Worm (Caenorhabditis elegans) whole organism, L1 larva: ENCODE data around the gene cyb-2.1.
A peak's percentile ranks its signal among the peaks of the same experiment; 100 is the strongest.

ENCODE experiments used
- C04F5.9 ChIP-seq: sonication (generic microtip); optimal IDR thresholded peaks from 2 replicates; lab custom pipeline; 2016; ENCODE audit warnings: missing genetic modification characterization, missing compliant biosample characterization
- C16A3.4 ChIP-seq: fragments of 150-350 bp; optimal IDR thresholded peaks from 2 replicates; lab custom pipeline; 2014; ENCODE audit warnings: missing biosample characterization, missing genetic modification characterization
- C34B4.2 ChIP-seq: sonication (generic microtip); optimal IDR thresholded peaks from 2 replicates; lab custom pipeline; 2017; ENCODE audit warnings: mild to moderate bottlenecking, missing genetic modification characterization, missing compliant biosample characterization
- aha-1 ChIP-seq: fragments of 150-350 bp; optimal IDR thresholded peaks from 2 replicates; lab custom pipeline; 2014; ENCODE audit warnings: missing biosample characterization, missing genetic modification characterization
- alr-1 ChIP-seq: fragments of 200-800 bp; sonication (Bioruptor generic); optimal IDR thresholded peaks from 2 replicates; lab custom pipeline; 2018; ENCODE audit warnings: borderline replicate concordance, mild to moderate bottlenecking, missing genetic modification characterization, missing compliant biosample characterization
- ama-1 ChIP-seq: fragments of 150-350 bp; optimal IDR thresholded peaks from 2 replicates; lab custom pipeline; 2014
- blmp-1 ChIP-seq: fragments of 150-350 bp; optimal IDR thresholded peaks from 2 replicates; lab custom pipeline; 2014; ENCODE audit warnings: missing biosample characterization, missing genetic modification characterization
- ceh-82 ChIP-seq, 3 experiments: fragments of 150-350 bp in 1 of 3; sonication (generic microtip) in 2 of 3; optimal IDR thresholded peaks; 2 replicates each; lab custom pipeline; 2014 to 2017; ENCODE audit warnings: missing biosample characterization in 3 of 3, missing genetic modification characterization in 3 of 3
- ceh-88 ChIP-seq: fragments of 200-800 bp; sonication (Bioruptor generic); IDR thresholded peaks from 2 replicates; pipeline ENCODE4 v1.3.6; 2022; ENCODE audit warnings: missing genetic modification characterization, missing compliant biosample characterization
- ceh-90 ChIP-seq: sonication (generic microtip); optimal IDR thresholded peaks from 2 replicates; lab custom pipeline; 2016; ENCODE audit warnings: missing genetic modification characterization, missing compliant biosample characterization
- dsc-1 ChIP-seq: sonication (generic microtip); optimal IDR thresholded peaks from 2 replicates; lab custom pipeline; 2016; ENCODE audit warnings: mild to moderate bottlenecking, missing genetic modification characterization, missing compliant biosample characterization
- efl-1 ChIP-seq, 4 experiments: fragments of 150-350 bp; optimal IDR thresholded peaks in 3 of 4; peaks in 1 of 4; 1 replicate in 1 of 4; 2 replicates in 3 of 4; lab custom pipeline; 2014; ENCODE audit warnings: missing biosample characterization in 2 of 4, missing genetic modification characterization in 2 of 4, missing genetic modification reagents in 2 of 4
- efl-3 ChIP-seq: fragments of 200-800 bp; sonication (Bioruptor generic); optimal IDR thresholded peaks from 2 replicates; lab custom pipeline; 2018; ENCODE audit warnings: mild to moderate bottlenecking, missing genetic modification characterization, missing compliant biosample characterization
- elt-2 ChIP-seq: sonication (generic microtip); optimal IDR thresholded peaks from 2 replicates; lab custom pipeline; 2016; ENCODE audit warnings: missing genetic modification characterization, mild to moderate bottlenecking, inconsistent platforms, missing compliant biosample characterization, missing genetic modification reagents
- elt-3 ChIP-seq, 6 experiments: fragments of 150-350 bp in 1 of 6; sonication (generic microtip); optimal IDR thresholded peaks; 2 replicates each; lab custom pipeline; 2017 to 2018; ENCODE audit warnings: missing biosample characterization in 6 of 6, missing genetic modification characterization in 6 of 6, inconsistent platforms in 1 of 6
- fkh-4 ChIP-seq: sonication (generic microtip); optimal IDR thresholded peaks from 2 replicates; lab custom pipeline; 2016; ENCODE audit warnings: missing compliant biosample characterization, missing genetic modification characterization, borderline replicate concordance
- fkh-8 ChIP-seq: sonication (generic microtip); optimal IDR thresholded peaks from 2 replicates; lab custom pipeline; 2016; ENCODE audit warnings: mild to moderate bottlenecking, missing genetic modification characterization, missing compliant biosample characterization
- fos-1 ChIP-seq: fragments of 150-350 bp; optimal IDR thresholded peaks from 2 replicates; lab custom pipeline; 2014; ENCODE audit warnings: missing biosample characterization, missing genetic modification characterization
- hlh-4 ChIP-seq: sonication (generic microtip); optimal IDR thresholded peaks from 2 replicates; lab custom pipeline; 2016; ENCODE audit warnings: mild to moderate bottlenecking, missing genetic modification characterization, missing compliant biosample characterization
- jun-1 ChIP-seq: fragments of 150-350 bp; optimal IDR thresholded peaks from 2 replicates; lab custom pipeline; 2014; ENCODE audit warnings: missing biosample characterization, missing genetic modification reagents, missing genetic modification characterization
- lin-14 ChIP-seq: fragments of 200-800 bp; sonication (Bioruptor generic); optimal IDR thresholded peaks from 2 replicates; lab custom pipeline; 2018; ENCODE audit warnings: mild to moderate bottlenecking, missing genetic modification characterization, moderate library complexity, missing compliant biosample characterization
- lin-15B ChIP-seq: fragments of 150-350 bp; sonication (generic microtip); optimal IDR thresholded peaks from 3 replicates; lab custom pipeline; 2014; ENCODE audit warnings: missing biosample characterization, missing genetic modification characterization
- lin-35 ChIP-seq, 2 experiments: fragments of 150-350 bp; optimal IDR thresholded peaks; 2 replicates each; lab custom pipeline; 2014; ENCODE audit warnings: missing biosample characterization in 2 of 2, missing genetic modification characterization in 2 of 2, missing genetic modification reagents in 2 of 2
- lin-39 ChIP-seq: fragments of 150-350 bp; optimal IDR thresholded peaks from 2 replicates; lab custom pipeline; 2014; ENCODE audit warnings: missing biosample characterization, missing genetic modification reagents, missing genetic modification characterization
- mdl-1 ChIP-seq, 2 experiments: fragments of 150-350 bp; optimal IDR thresholded peaks; 2 replicates each; lab custom pipeline; 2014 to 2017; ENCODE audit warnings: missing biosample characterization in 2 of 2, missing genetic modification characterization in 2 of 2, inconsistent platforms in 1 of 2
- mef-2 ChIP-seq: fragments of 150-350 bp; optimal IDR thresholded peaks from 2 replicates; lab custom pipeline; 2014; ENCODE audit warnings: missing biosample characterization, missing genetic modification characterization
- mep-1 ChIP-seq: fragments of 150-350 bp; optimal IDR thresholded peaks from 2 replicates; lab custom pipeline; 2014; ENCODE audit warnings: missing biosample characterization, missing genetic modification characterization
- nhr-12 ChIP-seq: sonication (generic microtip); optimal IDR thresholded peaks from 2 replicates; lab custom pipeline; 2017; ENCODE audit warnings: missing biosample characterization, missing genetic modification characterization
- nhr-19 ChIP-seq: fragments of 200-800 bp; sonication (Bioruptor generic); conservative IDR thresholded peaks from 2 replicates; pipeline ENCODE4 v1.3.6; 2022; ENCODE audit warnings: missing genetic modification characterization, missing compliant biosample characterization
- nhr-20 ChIP-seq: sonication (generic microtip); optimal IDR thresholded peaks from 2 replicates; lab custom pipeline; 2016; ENCODE audit warnings: mild to moderate bottlenecking, missing genetic modification characterization, missing compliant biosample characterization
- nhr-237 ChIP-seq: fragments of 150-350 bp; optimal IDR thresholded peaks from 2 replicates; lab custom pipeline; 2014; ENCODE audit warnings: missing biosample characterization, missing genetic modification characterization
- nhr-28 ChIP-seq: fragments of 150-350 bp; optimal IDR thresholded peaks from 2 replicates; lab custom pipeline; 2014; ENCODE audit warnings: missing biosample characterization, missing genetic modification characterization
- nhr-47 ChIP-seq: sonication (generic microtip); optimal IDR thresholded peaks from 2 replicates; lab custom pipeline; 2016; ENCODE audit warnings: mild to moderate bottlenecking, missing genetic modification characterization, moderate library complexity, missing compliant biosample characterization
- nhr-71 ChIP-seq: sonication (generic microtip); optimal IDR thresholded peaks from 2 replicates; lab custom pipeline; 2016; ENCODE audit warnings: mild to moderate bottlenecking, missing genetic modification characterization, moderate library complexity, missing compliant biosample characterization
- nhr-84 ChIP-seq: sonication (generic microtip); optimal IDR thresholded peaks from 2 replicates; lab custom pipeline; 2017; ENCODE audit warnings: missing biosample characterization, missing genetic modification characterization
- nhr-85 ChIP-seq: sonication (generic microtip); peaks from one replicate; lab custom pipeline; 2016; ENCODE audit warnings: missing genetic modification characterization, inconsistent platforms, missing compliant biosample characterization
- pax-3 ChIP-seq: fragments of 200-800 bp; sonication (Bioruptor generic); optimal IDR thresholded peaks from 2 replicates; lab custom pipeline; 2018; ENCODE audit warnings: mild to moderate bottlenecking, missing genetic modification characterization, moderate library complexity, missing compliant biosample characterization
- pqm-1 ChIP-seq: sonication (generic microtip); optimal IDR thresholded peaks from 3 replicates; lab custom pipeline; 2017; ENCODE audit warnings: missing biosample characterization, missing genetic modification characterization
- rnt-1 ChIP-seq: sonication (generic microtip); optimal IDR thresholded peaks from 2 replicates; lab custom pipeline; 2016; ENCODE audit warnings: mild to moderate bottlenecking, missing genetic modification characterization, moderate library complexity, missing compliant biosample characterization
- snpc-4 ChIP-seq: fragments of 150-350 bp; optimal IDR thresholded peaks from 2 replicates; lab custom pipeline; 2014; ENCODE audit warnings: missing biosample characterization, missing genetic modification characterization
- sox-4 ChIP-seq: sonication (generic microtip); optimal IDR thresholded peaks from 2 replicates; lab custom pipeline; 2016; ENCODE audit warnings: missing genetic modification characterization, missing compliant biosample characterization
- swsn-7 ChIP-seq: sonication (generic microtip); optimal IDR thresholded peaks from 2 replicates; lab custom pipeline; 2016; ENCODE audit warnings: missing genetic modification characterization, missing compliant biosample characterization
- tbx-2 ChIP-seq: sonication (generic microtip); optimal IDR thresholded peaks from 2 replicates; lab custom pipeline; 2016; ENCODE audit warnings: missing genetic modification characterization, missing compliant biosample characterization
- tlp-1 ChIP-seq: fragments of 150-350 bp; optimal IDR thresholded peaks from 2 replicates; lab custom pipeline; 2014; ENCODE audit warnings: missing biosample characterization, missing genetic modification characterization
- unc-130 ChIP-seq: fragments of 150-350 bp; optimal IDR thresholded peaks from 2 replicates; lab custom pipeline; 2017; ENCODE audit warnings: missing biosample characterization, missing genetic modification characterization, inconsistent platforms
- unc-62 ChIP-seq: fragments of 150-350 bp; optimal IDR thresholded peaks from 2 replicates; lab custom pipeline; 2014; ENCODE audit warnings: missing biosample characterization, missing genetic modification reagents, missing genetic modification characterization
- vab-15 ChIP-seq: sonication (generic microtip); optimal IDR thresholded peaks from 2 replicates; lab custom pipeline; 2017; ENCODE audit warnings: missing genotype, mild to moderate bottlenecking, missing genetic modification characterization, missing compliant biosample characterization
- zag-1 ChIP-seq: fragments of 150-350 bp; optimal IDR thresholded peaks from 2 replicates; lab custom pipeline; 2014; ENCODE audit warnings: missing biosample characterization, missing genetic modification characterization
- zip-4 ChIP-seq: fragments of 200-800 bp; sonication (Bioruptor generic); optimal IDR thresholded peaks from 2 replicates; lab custom pipeline; 2018; ENCODE audit warnings: mild to moderate bottlenecking, missing genetic modification characterization, moderate library complexity, missing compliant biosample characterization
- ztf-4 ChIP-seq: fragments of 150-350 bp; optimal IDR thresholded peaks from 2 replicates; lab custom pipeline; 2014; ENCODE audit warnings: missing biosample characterization, missing genetic modification characterization

Gene cyb-2.1

DNA sequence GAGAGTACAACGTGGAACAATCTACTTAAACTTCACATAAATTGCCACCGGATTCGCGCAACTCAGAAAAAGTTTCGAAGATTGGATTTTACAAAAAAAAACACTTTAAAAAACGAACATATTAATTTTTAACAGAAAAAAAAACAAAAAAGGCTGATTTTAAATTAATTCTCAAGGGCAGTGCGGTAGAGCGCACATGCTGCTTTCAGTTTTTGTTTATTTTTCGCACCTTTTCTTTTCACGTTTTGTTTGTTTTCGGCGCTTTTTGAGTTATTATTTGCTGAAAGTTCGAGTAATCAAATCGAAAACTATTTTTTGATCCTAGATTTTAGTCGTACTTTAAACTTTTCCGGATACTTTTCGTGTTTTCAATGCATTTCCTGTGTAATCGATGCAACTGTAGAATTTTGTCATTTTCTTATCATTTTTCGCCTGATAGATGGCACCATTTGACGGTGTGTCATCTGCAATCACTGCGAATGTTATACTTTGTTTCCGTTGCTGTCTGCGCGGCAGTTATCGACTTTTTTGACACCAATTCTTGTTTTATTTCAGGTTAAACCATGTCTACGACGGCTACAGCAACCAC is 34.3 kb downstream of the cyb-2.1 start, which contains the start of gene F13H10.8 (continued):
- TF ChIP-seq nhr-237 (tag; lab: Kevin White, UChicago) (no peak), tbx-2 (tag; lab: Kevin White, UChicago) (peak; percentile 60), lin-39 (tag; lab: Kevin White, UChicago) (no peak), nhr-47 (peak; percentile 24), jun-1 (tag; lab: Kevin White, UChicago) (no peak), fkh-8 (tag; lab: Kevin White, UChicago) (no peak), mep-1 (tag; lab: Kevin White, UChicago) (peak; percentile 65), lin-15B (tag; lab: Kevin White, UChicago) (peak; percentile 18), pqm-1 (tag; lab: Kevin White, UChicago) (no peak), tlp-1 (tag; lab: Kevin White, UChicago) (no peak), mef-2 (no peak), C04F5.9 (tag; lab: Kevin White, UChicago) (no peak), nhr-71 (tag; lab: Kevin White, UChicago) (peak; percentile 40), hlh-4 (tag; lab: Kevin White, UChicago) (no peak), zip-4 (GFP tag; lab: Kevin White, UChicago) (no peak), ama-1 (lab: Kevin White, UChicago) (no peak), dsc-1 (no peak), elt-3 (tag; optimal IDR thresholded peaks at IDR 0.05; lab: Kevin White, UChicago) (no peak), nhr-19 (no peak), sox-4 (tag; lab: Kevin White, UChicago) (no peak), nhr-85 (tag; lab: Kevin White, UChicago) (peak; percentile 29), aha-1 (no peak), nhr-12 (tag; lab: Kevin White, UChicago) (no peak), C34B4.2 (tag; lab: Kevin White, UChicago) (no peak), nhr-28 (tag; lab: Kevin White, UChicago) (no peak), C16A3.4 (tag; lab: Kevin White, UChicago) (peak; percentile 10), ceh-82 (tag; optimal IDR thresholded peaks at IDR 0.05; lab: Kevin White, UChicago) (peak in 1 of 3 experiments; percentile 21), elt-2 (tag; lab: Kevin White, UChicago) (peak; percentile 26), zag-1 (no peak), snpc-4 (tag; lab: Kevin White, UChicago) (peak; percentile 24), pax-3 (no peak), alr-1 (tag; lab: Kevin White, UChicago) (no peak), fos-1 (no peak)
- TF ChIP-seq, all 84 proteins: peak for 23

DNA sequence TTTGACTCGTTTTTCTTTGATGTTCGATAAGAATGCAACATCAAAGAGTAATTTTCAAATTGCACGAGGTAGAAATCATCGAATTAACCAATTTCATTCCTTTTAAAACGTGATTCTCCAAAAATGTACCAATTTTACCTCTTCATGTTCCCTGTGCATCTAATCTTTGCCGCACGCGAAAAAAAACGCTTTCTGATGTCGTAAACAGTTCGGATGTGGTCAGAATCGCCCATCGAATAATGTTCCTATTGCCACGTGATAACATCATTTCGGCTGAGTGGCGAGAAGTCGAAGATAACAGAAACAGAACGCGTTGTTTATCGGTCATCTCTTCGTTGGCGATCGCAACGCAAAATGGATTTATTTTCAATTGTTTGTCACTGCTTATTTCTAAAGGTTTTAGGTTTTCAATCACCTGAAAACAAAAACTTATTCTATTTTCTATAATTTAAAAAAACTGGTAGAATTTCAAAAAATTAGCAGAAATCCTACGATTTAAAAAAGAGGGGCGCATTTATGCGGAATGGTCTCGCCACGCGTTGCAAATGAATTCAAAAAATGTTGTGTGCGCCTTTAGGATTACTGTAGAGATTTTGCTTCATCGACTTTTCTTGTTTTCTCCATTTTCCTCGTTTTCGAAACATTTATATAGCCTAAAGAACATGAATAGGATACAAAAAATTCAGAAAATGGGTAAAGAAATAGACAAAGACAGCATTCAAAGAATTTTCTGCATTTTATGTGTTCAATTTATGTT is 35.9 kb downstream of the cyb-2.1 start, which contains the start of gene mogs-1:
TSS of gene mogs-1 (minus strand) at position 417 of the 757 bp plus-strand sequence.
- TF ChIP-seq efl-1 (optimal IDR thresholded peaks at IDR 0.05; lab: Kevin White, UChicago): no peak
- TF ChIP-seq efl-1 (GFP tag; optimal IDR thresholded peaks at IDR 0.05 in 1 of 2; lab: Kevin White, UChicago): peak in 1 of 2 experiments; percentile 60
- peak in 1 of 6 experiments; percentile 72 for TF ChIP-seq elt-3 (tag; optimal IDR thresholded peaks at IDR 0.05; lab: Kevin White, UChicago)
- peak in 1 of 2 experiments; percentile 56 for TF ChIP-seq mdl-1 (tag; optimal IDR thresholded peaks at IDR 0.05; lab: Kevin White, UChicago)
- TF ChIP-seq vab-15 (tag; lab: Kevin White, UChicago): no peak
- no peak for TF ChIP-seq unc-62
- no peak for TF ChIP-seq alr-1 (tag; lab: Kevin White, UChicago)
- TF ChIP-seq nhr-71 (tag; lab: Kevin White, UChicago): peak; percentile 51
- peak; percentile 1 for TF ChIP-seq unc-130 (tag; lab: Kevin White, UChicago)
- TF ChIP-seq blmp-1 (tag; lab: Kevin White, UChicago): peak; percentile 73
- no peak for TF ChIP-seq efl-3 (GFP tag; lab: Kevin White, UChicago)
- TF ChIP-seq lin-35 (GFP tag; optimal IDR thresholded peaks at IDR 0.05; lab: Kevin White, UChicago): peak in 1 of 2 experiments; percentile 39
- TF ChIP-seq ceh-90 (tag; lab: Kevin White, UChicago): no peak
- no peak for TF ChIP-seq swsn-7 (tag; lab: Kevin White, UChicago)
- no peak for TF ChIP-seq rnt-1 (tag; lab: Kevin White, UChicago)
- TF ChIP-seq mep-1 (tag; lab: Kevin White, UChicago): peak; percentile 50
- no peak for TF ChIP-seq elt-2 (tag; lab: Kevin White, UChicago)
- TF ChIP-seq ztf-4 (tag; lab: Kevin White, UChicago): peak; percentile 60
- TF ChIP-seq lin-14 (GFP tag; lab: Kevin White, UChicago): peak; percentile 65
- TF ChIP-seq nhr-84 (tag; lab: Kevin White, UChicago): no peak
- TF ChIP-seq nhr-19: 0 out of 2 replicates have a peak, but pooled peaks have one; percentile 26
- TF ChIP-seq tbx-2 (tag; lab: Kevin White, UChicago): peak; percentile 11
- no peak for TF ChIP-seq fkh-4 (tag; lab: Kevin White, UChicago)
- peak; percentile 87 for TF ChIP-seq nhr-85 (tag; lab: Kevin White, UChicago)
- peak; percentile 62 for TF ChIP-seq nhr-20 (tag; lab: Kevin White, UChicago)
- no peak for TF ChIP-seq ceh-88 (GFP tag; lab: Robert Waterston, UW)
